Fruit fly (Drosophila melanogaster) whole organism, adult: ENCODE data around the gene BtbVII.

Source experiments
- CG1620 ChIP-seq: fragments of 200-800 bp; sonication (Bioruptor generic); optimal IDR thresholded peaks from 2 replicates; lab custom pipeline; 2016; ENCODE audit warnings: missing biosample characterization, missing genetic modification characterization
- Hr96 ChIP-seq: fragments of 200-800 bp; sonication (Bioruptor generic); optimal IDR thresholded peaks from 2 replicates; lab custom pipeline; 2016; ENCODE audit warnings: missing biosample characterization, missing genetic modification characterization
- kay ChIP-seq: fragments of 200-800 bp; sonication (Bioruptor generic); peaks from one replicate; lab custom pipeline; 2016; ENCODE audit warnings: missing biosample characterization, missing genetic modification characterization, borderline replicate concordance
- tj ChIP-seq: fragments of 200-800 bp; sonication (Bioruptor generic); optimal IDR thresholded peaks from 3 replicates; lab custom pipeline; 2017; ENCODE audit warnings: missing biosample characterization, mild to moderate bottlenecking, missing genetic modification characterization, moderate library complexity

- TF ChIP-seq CG1620, result no peak
- no peak for TF ChIP-seq tj
- no peak for TF ChIP-seq Hr96
- TF ChIP-seq kay (GFP tag; lab: Kevin White, UChicago), result no peak
Observed at dm6 chr3L:3150376-3150775, 1.9 kb downstream of the BtbVII start.
